Fruit fly (Drosophila melanogaster) whole organism, wandering third instar larva: ENCODE data around the gene dysc.

Source experiments
- CG32264 ChIP-seq: fragments of 200-800 bp; sonication (Bioruptor generic); optimal IDR thresholded peaks from 2 replicates; lab custom pipeline; 2016; ENCODE audit warnings: missing biosample characterization, missing genetic modification characterization
- CrebA ChIP-seq: fragments of 200-800 bp; sonication (Bioruptor generic); optimal IDR thresholded peaks from 2 replicates; lab custom pipeline; 2016; ENCODE audit warnings: missing biosample characterization, mild to moderate bottlenecking, missing genetic modification characterization, borderline replicate concordance
- HLH106 ChIP-seq: fragments of 200-800 bp; optimal IDR thresholded peaks from 3 replicates; lab custom pipeline; 2019; ENCODE audit warnings: missing biosample characterization, mild to moderate bottlenecking, missing genetic modification characterization, moderate library complexity
- Hnf4 ChIP-seq: fragments of 200-800 bp; sonication (Bioruptor generic); optimal IDR thresholded peaks from 2 replicates; lab custom pipeline; 2016; ENCODE audit warnings: missing biosample characterization, mild to moderate bottlenecking, missing genetic modification characterization
- Hr83 ChIP-seq: fragments of 200-300 bp; sonication (Bioruptor generic); optimal IDR thresholded peaks from 2 replicates; lab custom pipeline; 2016; ENCODE audit warnings: missing biosample characterization, mild to moderate bottlenecking, missing genetic modification characterization, moderate library complexity; ENCODE audit not compliant: poor library complexity, severe bottlenecking
- Jra ChIP-seq: sonication (Bioruptor generic); optimal IDR thresholded peaks from 2 replicates; lab custom pipeline; 2016; ENCODE audit warnings: missing biosample characterization, missing genetic modification characterization
- Myc ChIP-seq: fragments of >200 bp; optimal IDR thresholded peaks from 2 replicates; lab custom pipeline; 2017
- N ChIP-seq: fragments of >200 bp; optimal IDR thresholded peaks from 2 replicates; lab custom pipeline; 2018; ENCODE audit warnings: missing biosample characterization, missing external identifiers, missing genetic modification characterization
- OdsH ChIP-seq: fragments of 200-800 bp; sonication (Bioruptor generic); optimal IDR thresholded peaks from 2 replicates; lab custom pipeline; 2016; ENCODE audit warnings: missing biosample characterization, mild to moderate bottlenecking, missing genetic modification characterization
- Rel ChIP-seq, 2 experiments: fragments of 200-800 bp; sonication (Bioruptor generic) in 1 of 2; optimal IDR thresholded peaks; 2 replicates in 1 of 2; 3 replicates in 1 of 2; lab custom pipeline; 2016 to 2019; ENCODE audit warnings: mild to moderate bottlenecking in 2 of 2, missing biosample characterization in 2 of 2, missing genetic modification characterization in 2 of 2, moderate library complexity in 1 of 2
- Sp1 ChIP-seq: fragments of 200-800 bp; sonication (Bioruptor generic); optimal IDR thresholded peaks from 3 replicates; lab custom pipeline; 2019; ENCODE audit warnings: missing biosample characterization, mild to moderate bottlenecking, missing genetic modification characterization, moderate library complexity
- Vsx2 ChIP-seq: fragments of 200-300, 225-300 bp; sonication (Bioruptor generic); optimal IDR thresholded peaks from 2 replicates; lab custom pipeline; 2018; ENCODE audit warnings: missing biosample characterization, missing genetic modification characterization; ENCODE audit not compliant: partially characterized antibody
- brk ChIP-seq: fragments of 200-800 bp; sonication (Bioruptor generic); optimal IDR thresholded peaks from 2 replicates; lab custom pipeline; 2016; ENCODE audit warnings: missing biosample characterization, mild to moderate bottlenecking, missing genetic modification characterization
- dl ChIP-seq, 2 experiments: fragments of 175-275, 200-275 bp in 1 of 2; fragments of 200-275 bp in 1 of 2; sonication (Bioruptor generic); optimal IDR thresholded peaks; lab custom pipeline; 2018; ENCODE audit warnings: mild to moderate bottlenecking in 2 of 2, missing biosample characterization in 2 of 2, missing genetic modification characterization in 2 of 2, moderate library complexity in 2 of 2; ENCODE audit not compliant: partially characterized antibody in 2 of 2, insufficient read depth in 1 of 2
- dmrt93B ChIP-seq: fragments of 200-800 bp; sonication (Bioruptor generic); optimal IDR thresholded peaks from 2 replicates; lab custom pipeline; 2018; ENCODE audit warnings: missing biosample characterization, mild to moderate bottlenecking, missing genetic modification characterization
- dsf ChIP-seq: sonication (Bioruptor generic); optimal IDR thresholded peaks from 2 replicates; lab custom pipeline; 2016; ENCODE audit warnings: missing biosample characterization, missing genetic modification characterization, borderline replicate concordance
- ey ChIP-seq: fragments of 200-800 bp; sonication (Bioruptor generic); optimal IDR thresholded peaks from 2 replicates; lab custom pipeline; 2016; ENCODE audit warnings: missing biosample characterization, missing genetic modification characterization
- foxo ChIP-seq, 2 experiments: fragments of 200-800 bp; sonication (Bioruptor generic); optimal IDR thresholded peaks; 2 replicates in 1 of 2; 3 replicates in 1 of 2; lab custom pipeline; 2016 to 2017; ENCODE audit warnings: missing biosample characterization in 2 of 2, missing genetic modification characterization in 2 of 2
- jim ChIP-seq: fragments of 175-275, 200-325 bp; sonication (Bioruptor generic); optimal IDR thresholded peaks from 2 replicates; lab custom pipeline; 2016; ENCODE audit warnings: missing biosample characterization, mild to moderate bottlenecking, missing genetic modification characterization
- pan ChIP-seq: fragments of >200 bp; optimal IDR thresholded peaks from 2 replicates; lab custom pipeline; 2017
- psq ChIP-seq: fragments of 200-800 bp; sonication (Bioruptor generic); optimal IDR thresholded peaks from 3 replicates; lab custom pipeline; 2017; ENCODE audit warnings: missing biosample characterization, mild to moderate bottlenecking, missing genetic modification characterization, moderate library complexity
- rgr ChIP-seq: fragments of 200-800 bp; sonication (Bioruptor generic); optimal IDR thresholded peaks from 3 replicates; lab custom pipeline; 2016; ENCODE audit warnings: missing biosample characterization, mild to moderate bottlenecking, missing genetic modification characterization
- sage ChIP-seq: fragments of 200-800 bp; sonication (Bioruptor generic); optimal IDR thresholded peaks from 2 replicates; lab custom pipeline; 2016; ENCODE audit warnings: missing biosample characterization, mild to moderate bottlenecking, missing genetic modification characterization
- sv ChIP-seq: fragments of 200-800 bp; sonication (Bioruptor generic); optimal IDR thresholded peaks from 3 replicates; lab custom pipeline; 2016; ENCODE audit warnings: missing biosample characterization, missing genetic modification characterization
- tai ChIP-seq: sonication (Bioruptor generic); optimal IDR thresholded peaks from 2 replicates; lab custom pipeline; 2016; ENCODE audit warnings: missing biosample characterization, missing genetic modification characterization
- usp ChIP-seq: fragments of >200 bp; optimal IDR thresholded peaks from 2 replicates; lab custom pipeline; 2017; ENCODE audit warnings: missing biosample characterization, missing genetic modification characterization
- woc ChIP-seq: sonication (Bioruptor generic); optimal IDR thresholded peaks from 2 replicates; lab custom pipeline; 2016; ENCODE audit warnings: missing biosample characterization, mild to moderate bottlenecking, missing genetic modification characterization

dysc gene

dm6 chr3L:13876967-13877366 is 26.1 kb downstream of the dysc start:
- TF ChIP-seq Myc (lab: Kevin White, UChicago) = peak; percentile 7
- TF ChIP-seq sv (GFP tag; lab: Kevin White, UChicago) = no peak
- TF ChIP-seq Rel (GFP tag; optimal IDR thresholded peaks at IDR 0.05; lab: Kevin White, UChicago) = no peak
- no peak for TF ChIP-seq Rel (tag; optimal IDR thresholded peaks at IDR 0.05; lab: Kevin White, UChicago)

DNA sequence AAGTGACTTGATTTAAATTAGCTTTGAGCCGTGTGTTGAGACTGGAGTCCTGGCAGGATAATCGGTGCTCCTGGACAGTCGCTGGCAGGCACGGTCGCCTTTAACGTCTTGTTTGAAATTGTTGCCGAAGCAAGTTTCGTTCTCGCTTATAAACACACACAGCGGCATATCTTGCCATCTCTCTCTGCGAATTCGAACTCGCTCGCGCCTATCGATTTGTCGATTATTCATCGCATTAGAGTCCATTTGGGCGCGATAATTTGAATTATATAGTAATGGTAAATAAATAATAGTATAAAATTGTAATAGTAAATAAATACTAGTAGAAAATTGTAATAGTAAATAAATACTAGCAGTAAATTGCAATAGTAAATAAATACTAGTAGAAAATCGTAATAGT is 36.3 kb downstream of the dysc start, which contains the start of gene CG8745:
TSS of gene CG8745 (minus strand) at position 126 of the 400 bp plus-strand sequence.
- TF ChIP-seq brk (GFP tag; lab: Kevin White, UChicago) (no peak), CrebA (no peak), pan (lab: Kevin White, UChicago) (no peak), HLH106 (tag; lab: Kevin White, UChicago) (no peak), rgr (GFP tag; lab: Kevin White, UChicago) (no peak), OdsH (no peak), CG32264 (no peak), Rel (GFP tag; optimal IDR thresholded peaks at IDR 0.05; lab: Kevin White, UChicago) (no peak), Rel (tag; optimal IDR thresholded peaks at IDR 0.05; lab: Kevin White, UChicago) (no peak), psq (GFP tag; lab: Kevin White, UChicago) (no peak), dl (GFP tag; optimal IDR thresholded peaks at IDR 0.05; lab: Kevin White, UChicago; ENCODE audit: insufficient read depth in 1 of 2, partially characterized antibody in 2 of 2) (no peak), dmrt93B (no peak), foxo (GFP tag; optimal IDR thresholded peaks at IDR 0.05; lab: Kevin White, UChicago) (no peak), Myc (lab: Kevin White, UChicago) (no peak), dsf (GFP tag; lab: Kevin White, UChicago) (no peak), ey (GFP tag; lab: Kevin White, UChicago) (no peak), N (GFP tag; lab: Kevin White, UChicago) (no peak), woc (GFP tag; lab: Kevin White, UChicago) (no peak), Hnf4 (GFP tag; lab: Kevin White, UChicago) (no peak), jim (GFP tag; lab: Kevin White, UChicago) (no peak), usp (GFP tag; lab: Kevin White, UChicago) (no peak)

DNA sequence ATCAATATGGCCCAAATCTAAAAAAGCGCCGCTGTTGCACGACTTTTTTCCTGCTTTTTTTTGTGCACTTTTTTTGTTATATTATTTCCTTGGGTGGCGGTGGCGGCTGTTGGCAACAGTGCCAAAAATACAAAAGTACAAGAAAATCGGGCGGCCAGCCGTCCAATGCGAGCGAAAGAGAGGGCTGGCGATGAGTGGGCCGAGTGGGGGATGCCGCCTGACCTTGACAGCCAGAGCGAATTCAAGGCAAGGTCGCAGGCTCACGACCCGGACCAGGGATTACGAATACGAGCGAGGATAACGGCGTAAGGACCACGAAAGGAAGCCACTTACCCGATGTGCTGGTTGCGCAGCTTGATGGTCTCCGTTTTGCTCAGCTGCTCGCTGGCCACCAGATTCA is 36.8 kb downstream of the dysc start:
- no peak for TF ChIP-seq Rel (GFP tag; optimal IDR thresholded peaks at IDR 0.05; lab: Kevin White, UChicago)
- no peak for TF ChIP-seq Rel (tag; optimal IDR thresholded peaks at IDR 0.05; lab: Kevin White, UChicago)
- no peak for TF ChIP-seq Sp1 (GFP tag; lab: Kevin White, UChicago)
- TF ChIP-seq OdsH = no peak
- TF ChIP-seq Hnf4 (GFP tag; lab: Kevin White, UChicago) = no peak
- TF ChIP-seq Jra (GFP tag; lab: Kevin White, UChicago) = no peak
- TF ChIP-seq N (GFP tag; lab: Kevin White, UChicago) = no peak
- TF ChIP-seq dsf (GFP tag; lab: Kevin White, UChicago) = no peak
- TF ChIP-seq jim (GFP tag; lab: Kevin White, UChicago) = no peak
- no peak for TF ChIP-seq ey (GFP tag; lab: Kevin White, UChicago)
- TF ChIP-seq tai = no peak
- no peak for TF ChIP-seq rgr (GFP tag; lab: Kevin White, UChicago)
- TF ChIP-seq sage (GFP tag; lab: Kevin White, UChicago) = no peak

- TF ChIP-seq ey (GFP tag; lab: Kevin White, UChicago) = no peak
- no peak for TF ChIP-seq Hr83 (GFP tag; lab: Kevin White, UChicago)
- no peak for TF ChIP-seq OdsH
- TF ChIP-seq CG32264 = no peak
- no peak for TF ChIP-seq HLH106 (tag; lab: Kevin White, UChicago)
- TF ChIP-seq dl (GFP tag; optimal IDR thresholded peaks at IDR 0.05; lab: Kevin White, UChicago; ENCODE audit: insufficient read depth in 1 of 2, partially characterized antibody in 2 of 2) = no peak
- TF ChIP-seq Rel (GFP tag; optimal IDR thresholded peaks at IDR 0.05; lab: Kevin White, UChicago) = no peak
- no peak for TF ChIP-seq Rel (tag; optimal IDR thresholded peaks at IDR 0.05; lab: Kevin White, UChicago)
- no peak for TF ChIP-seq N (GFP tag; lab: Kevin White, UChicago)
- TF ChIP-seq usp (GFP tag; lab: Kevin White, UChicago) = no peak
- TF ChIP-seq Myc (lab: Kevin White, UChicago) = no peak
- TF ChIP-seq Sp1 (GFP tag; lab: Kevin White, UChicago) = no peak
Observed at dm6 chr3L:13865484-13865883, 37.6 kb downstream of the dysc start.

- TF ChIP-seq Rel (GFP tag; optimal IDR thresholded peaks at IDR 0.05; lab: Kevin White, UChicago) (no peak), Rel (tag; optimal IDR thresholded peaks at IDR 0.05; lab: Kevin White, UChicago) (peak; percentile 52), Vsx2 (GFP tag; lab: Kevin White, UChicago) (no peak)
- TF ChIP-seq, all 38 proteins: peak for 1
Observed at dm6 chr3L:13864568-13864967, 38.5 kb downstream of the dysc start.
